Worm (Caenorhabditis elegans) whole organism, early embryonic: ENCODE results near the gene srm-4.
A peak's percentile ranks its signal among the peaks of the same experiment; 100 is the strongest.

Experiments
- B0310.2 ChIP-seq: sonication (generic microtip); optimal IDR thresholded peaks from 2 replicates; lab custom pipeline; 2016; ENCODE audit warnings: mild to moderate bottlenecking, missing genetic modification characterization, missing compliant biosample characterization
- F13C5.2 ChIP-seq: sonication (generic microtip); optimal IDR thresholded peaks from 2 replicates; lab custom pipeline; 2017; ENCODE audit warnings: mild to moderate bottlenecking, missing genetic modification characterization, inconsistent platforms, missing compliant biosample characterization
- aly-1 ChIP-seq: sonication (generic microtip); optimal IDR thresholded peaks from 2 replicates; lab custom pipeline; 2016; ENCODE audit warnings: missing genetic modification characterization, missing compliant biosample characterization
- ama-1 ChIP-seq: fragments of 150-350 bp; optimal IDR thresholded peaks from 2 replicates; lab custom pipeline; 2014
- ceh-13 ChIP-seq: fragments of 200-800 bp; sonication (Bioruptor generic); optimal IDR thresholded peaks from 2 replicates; lab custom pipeline; 2018; ENCODE audit warnings: mild to moderate bottlenecking, missing genetic modification characterization, missing compliant biosample characterization
- ceh-36 ChIP-seq: sonication (generic microtip); optimal IDR thresholded peaks from 2 replicates; lab custom pipeline; 2016; ENCODE audit warnings: missing genetic modification characterization, inconsistent platforms, missing compliant biosample characterization
- ets-7 ChIP-seq: sonication (generic microtip); optimal IDR thresholded peaks from 2 replicates; lab custom pipeline; 2016; ENCODE audit warnings: missing genotype, missing genetic modification characterization, missing compliant biosample characterization
- flt-1 ChIP-seq: fragments of 200-800 bp; sonication (Bioruptor generic); IDR thresholded peaks from 2 replicates; pipeline ENCODE4 v1.3.6; 2022; ENCODE audit warnings: missing genetic modification characterization, missing compliant biosample characterization
- hmbx-1 ChIP-seq: sonication (generic microtip); optimal IDR thresholded peaks from 2 replicates; lab custom pipeline; 2016; ENCODE audit warnings: mild to moderate bottlenecking, missing genetic modification characterization, missing compliant biosample characterization
- hmg-4 ChIP-seq: fragments of 200-800 bp; sonication (Bioruptor generic); optimal IDR thresholded peaks from 2 replicates; lab custom pipeline; 2018; ENCODE audit warnings: mild to moderate bottlenecking, missing genetic modification characterization, missing compliant biosample characterization
- hnd-1 ChIP-seq: sonication (generic microtip); optimal IDR thresholded peaks from 2 replicates; lab custom pipeline; 2016; ENCODE audit warnings: missing genetic modification characterization, missing compliant biosample characterization
- pes-1 ChIP-seq: fragments of 200-800 bp; sonication (Bioruptor generic); IDR thresholded peaks from 2 replicates; pipeline ENCODE4 v1.3.6; 2022; ENCODE audit warnings: missing genetic modification reagents, missing genetic modification characterization, missing compliant biosample characterization
- scrt-1 ChIP-seq: fragments of 200-800 bp; sonication (Bioruptor generic); IDR thresholded peaks from 2 replicates; pipeline ENCODE4 v1.3.6; 2022; ENCODE audit warnings: missing genetic modification characterization, missing compliant biosample characterization
- sea-1 ChIP-seq: fragments of 200-800 bp; sonication (Bioruptor generic); conservative IDR thresholded peaks from 2 replicates; pipeline ENCODE4 v1.3.6; 2022; ENCODE audit warnings: missing genetic modification characterization, missing compliant biosample characterization
- tbx-11 ChIP-seq: fragments of 200-800 bp; sonication (Bioruptor generic); IDR thresholded peaks from 2 replicates; pipeline ENCODE4 v1.3.6; 2022; ENCODE audit warnings: missing genetic modification characterization, missing compliant biosample characterization
- tbx-37 ChIP-seq: fragments of 200-800 bp; sonication (Bioruptor generic); conservative IDR thresholded peaks from 2 replicates; pipeline ENCODE4 v1.3.6; 2022; ENCODE audit warnings: missing genetic modification reagents, missing genetic modification characterization, missing compliant biosample characterization
- tra-4 ChIP-seq: sonication (generic microtip); optimal IDR thresholded peaks from 2 replicates; lab custom pipeline; 2017; ENCODE audit warnings: missing genetic modification characterization, missing compliant biosample characterization

Gene srm-4

ce11 chrV:14364586-14365248 lies 31.5 kb downstream of the srm-4 start:
- TF ChIP-seq tbx-11 (GFP tag; lab: Robert Waterston, UW) (no peak), scrt-1 (GFP tag; lab: Robert Waterston, UW) (no peak), ceh-13 (no peak), aly-1 (no peak), ama-1 (lab: Kevin White, UChicago) (no peak), hnd-1 (no peak), flt-1 (GFP tag; lab: Robert Waterston, UW) (no peak), B0310.2 (tag; lab: Kevin White, UChicago) (no peak), pes-1 (GFP tag; lab: Robert Waterston, UW) (no peak)

- TF ChIP-seq aly-1: peak; percentile 16
- TF ChIP-seq ceh-13: no peak
Observed at ce11 chrV:14366487-14366962, 33.3 kb downstream of the srm-4 start.

ce11 chrV:14368272-14369052 lies 35.2 kb downstream of the srm-4 start:
- no peak for TF ChIP-seq ceh-13
- TF ChIP-seq hmbx-1: no peak
- TF ChIP-seq hmg-4: no peak
- TF ChIP-seq F13C5.2 (tag; lab: Kevin White, UChicago): no peak
- no peak for TF ChIP-seq sea-1 (GFP tag; lab: Robert Waterston, UW)
- TF ChIP-seq B0310.2 (tag; lab: Kevin White, UChicago): no peak
- no peak for TF ChIP-seq ets-7 (tag; lab: Kevin White, UChicago)
- TF ChIP-seq hnd-1: no peak
- no peak for TF ChIP-seq tra-4 (tag; lab: Kevin White, UChicago)
- TF ChIP-seq tbx-37: no peak
- TF ChIP-seq aly-1: no peak
- no peak for TF ChIP-seq ama-1 (lab: Kevin White, UChicago)
- no peak for TF ChIP-seq tbx-11 (GFP tag; lab: Robert Waterston, UW)
- no peak for TF ChIP-seq pes-1 (GFP tag; lab: Robert Waterston, UW)
- TF ChIP-seq ceh-36 (tag; lab: Kevin White, UChicago): no peak

ce11 chrV:14369412-14369811 lies 36.2 kb downstream of the srm-4 start:
- TF ChIP-seq sea-1 (GFP tag; lab: Robert Waterston, UW) (no peak), F13C5.2 (tag; lab: Kevin White, UChicago) (no peak), hmbx-1 (no peak), hnd-1 (no peak), ceh-13 (no peak), aly-1 (no peak), tra-4 (tag; lab: Kevin White, UChicago) (no peak), scrt-1 (GFP tag; lab: Robert Waterston, UW) (no peak), B0310.2 (tag; lab: Kevin White, UChicago) (no peak), ets-7 (tag; lab: Kevin White, UChicago) (no peak), hmg-4 (no peak), pes-1 (GFP tag; lab: Robert Waterston, UW) (no peak), ama-1 (lab: Kevin White, UChicago) (no peak), flt-1 (GFP tag; lab: Robert Waterston, UW) (no peak), ceh-36 (tag; lab: Kevin White, UChicago) (no peak), tbx-37 (no peak), tbx-11 (GFP tag; lab: Robert Waterston, UW) (no peak)

ce11 chrV:14372774-14373173 lies 39.6 kb downstream of the srm-4 start, which contains the start of gene unc-39:
Gene unc-39 (plus strand): TSS chrV:14373074.
- no peak for TF ChIP-seq ama-1 (lab: Kevin White, UChicago)
- no peak for TF ChIP-seq scrt-1 (GFP tag; lab: Robert Waterston, UW)
- TF ChIP-seq ets-7 (tag; lab: Kevin White, UChicago): no peak
- TF ChIP-seq ceh-13: no peak
- no peak for TF ChIP-seq ceh-36 (tag; lab: Kevin White, UChicago)
- TF ChIP-seq hmg-4: no peak
- no peak for TF ChIP-seq hnd-1
- no peak for TF ChIP-seq F13C5.2 (tag; lab: Kevin White, UChicago)
- no peak for TF ChIP-seq flt-1 (GFP tag; lab: Robert Waterston, UW)
- TF ChIP-seq pes-1 (GFP tag; lab: Robert Waterston, UW): no peak
- no peak for TF ChIP-seq tbx-11 (GFP tag; lab: Robert Waterston, UW)
- TF ChIP-seq sea-1 (GFP tag; lab: Robert Waterston, UW): no peak
- no peak for TF ChIP-seq hmbx-1
- TF ChIP-seq tbx-37: no peak

ce11 chrV:14378052-14378451 lies 44.8 kb downstream of the srm-4 start:
- TF ChIP-seq ceh-36 (tag; lab: Kevin White, UChicago) (no peak), tbx-37 (no peak), scrt-1 (GFP tag; lab: Robert Waterston, UW) (no peak), B0310.2 (tag; lab: Kevin White, UChicago) (no peak)

- TF ChIP-seq sea-1 (GFP tag; lab: Robert Waterston, UW) (no peak), hmbx-1 (no peak), ets-7 (tag; lab: Kevin White, UChicago) (no peak), ceh-36 (tag; lab: Kevin White, UChicago) (no peak), tbx-11 (GFP tag; lab: Robert Waterston, UW) (no peak), tra-4 (tag; lab: Kevin White, UChicago) (no peak), ama-1 (lab: Kevin White, UChicago) (no peak), F13C5.2 (tag; lab: Kevin White, UChicago) (no peak), B0310.2 (tag; lab: Kevin White, UChicago) (no peak), hmg-4 (no peak)
Observed at ce11 chrV:14378986-14379385, 45.8 kb downstream of the srm-4 start, which contains the start of gene npr-43. Gene npr-43 (minus strand): TSS chrV:14379086.
